Fruit fly (Drosophila melanogaster): Measurements from ENCODE around the gene Kul.
A peak's percentile ranks its signal among the peaks of the same experiment; 100 is the strongest.

Kul gene

dm6 chr3R:29772090-29772794, 46.6 kb downstream of the Kul start (continued):
- TF ChIP-seq z (GFP tag; IDR thresholded peaks at IDR 0.05) = no peak
- peak; percentile 39 for TF ChIP-seq az2 (GFP tag; optimal IDR thresholded peaks at IDR 0.05)
- peak; percentile 27 for TF ChIP-seq CG2712 (tag; optimal IDR thresholded peaks at IDR 0.05)
- no peak for TF ChIP-seq chm (GFP tag; IDR thresholded peaks at IDR 0.05)
- TF ChIP-seq unpg (GFP tag; optimal IDR thresholded peaks at IDR 0.05) = no peak
- TF ChIP-seq ro (GFP tag; IDR thresholded peaks at IDR 0.05) = no peak
- TF ChIP-seq zen (tag; optimal IDR thresholded peaks at IDR 0.05) = no peak
- TF ChIP-seq CG4424 (GFP tag; optimal IDR thresholded peaks at IDR 0.05) = peak; percentile 62
- TF ChIP-seq vvl (GFP tag; IDR thresholded peaks at IDR 0.05) = no peak; the same call in 1 of the 2 replicates
- TF ChIP-seq Xbp1 (GFP tag; optimal IDR thresholded peaks at IDR 0.05) = peak; percentile 9
- peak; percentile 94 for TF ChIP-seq Ets65A (GFP tag)
- TF ChIP-seq CG18619 (GFP tag; optimal IDR thresholded peaks at IDR 0.05) = peak; percentile 33
- TF ChIP-seq usp (GFP tag; optimal IDR thresholded peaks at IDR 0.05) = no peak
- TF ChIP-seq tin (GFP tag; optimal IDR thresholded peaks at IDR 0.05) = peak; percentile 23
- no peak for TF ChIP-seq Oaz (GFP tag; IDR thresholded peaks at IDR 0.05)
- peak; percentile 33 for TF ChIP-seq CG4820 (GFP tag; optimal IDR thresholded peaks at IDR 0.05)
- no peak for TF ChIP-seq gro (GFP tag; optimal IDR thresholded peaks at IDR 0.05)
- no peak for TF ChIP-seq caup (GFP tag; optimal IDR thresholded peaks at IDR 0.05; ENCODE audit: severe bottlenecking)
- no peak for TF ChIP-seq CG33213 (GFP tag; optimal IDR thresholded peaks at IDR 0.05)
- TF ChIP-seq CkIIα-i1 (GFP tag; IDR thresholded peaks at IDR 0.05) = no peak
- TF ChIP-seq ash1 (GFP tag; optimal IDR thresholded peaks at IDR 0.05) = no peak
- peak; percentile 35; the same call in 1 of the 2 replicates for TF ChIP-seq H2.0 (GFP tag; IDR thresholded peaks at IDR 0.05)
- TF ChIP-seq CG12104 (GFP tag; optimal IDR thresholded peaks at IDR 0.05) = peak; percentile 51
- TF ChIP-seq CG14441 (GFP tag; IDR thresholded peaks at IDR 0.05) = peak; percentile 42; the same call in 1 of the 2 replicates
- 0 out of 3 replicates have a peak, but pooled peaks have one; percentile 39 for TF ChIP-seq Mrtf (GFP tag; IDR thresholded peaks at IDR 0.05)
- no peak for TF ChIP-seq ato (GFP tag; IDR thresholded peaks at IDR 0.05; ENCODE audit: partially characterized antibody)
- no peak for TF ChIP-seq CG31224 (GFP tag; IDR thresholded peaks at IDR 0.05)
- TF ChIP-seq CG15073 (GFP tag; optimal IDR thresholded peaks at IDR 0.05) = no peak
- TF ChIP-seq Ptx1 (GFP tag; IDR thresholded peaks at IDR 0.05) = 0 out of 2 replicates have a peak, but pooled peaks have one; percentile 20
- TF ChIP-seq CG1233 (GFP tag; optimal IDR thresholded peaks at IDR 0.05) = peak; percentile 49
- TF ChIP-seq Trl (optimal IDR thresholded peaks at IDR 0.05) = peak in 1 of 2 experiments; percentile 96
- peak; percentile 47 for TF ChIP-seq Trl (GFP tag; optimal IDR thresholded peaks at IDR 0.05)
- no peak for TF ChIP-seq CG13296 (GFP tag; optimal IDR thresholded peaks at IDR 0.05)
- TF ChIP-seq kah (GFP tag; optimal IDR thresholded peaks at IDR 0.05) = no peak
- no peak for TF ChIP-seq C15 (GFP tag; IDR thresholded peaks at IDR 0.05)
- peak; percentile 4 for TF ChIP-seq pzg (GFP tag; optimal IDR thresholded peaks at IDR 0.05)
- no peak for TF ChIP-seq eyg (GFP tag; optimal IDR thresholded peaks at IDR 0.05)
- peak; percentile 27 for TF ChIP-seq CG10267 (tag; optimal IDR thresholded peaks at IDR 0.05)
- no peak for TF ChIP-seq hbn (GFP tag; IDR thresholded peaks at IDR 0.05; ENCODE audit: partially characterized antibody)
- TF ChIP-seq CG18476 (GFP tag; optimal IDR thresholded peaks at IDR 0.05) = no peak
- no peak for TF ChIP-seq maf-S (GFP tag; optimal IDR thresholded peaks at IDR 0.05)
- TF ChIP-seq Opbp (GFP tag; IDR thresholded peaks at IDR 0.05; ENCODE audit: partially characterized antibody) = no peak
- TF ChIP-seq CG17568 (GFP tag; optimal IDR thresholded peaks at IDR 0.05) = no peak
- no peak for TF ChIP-seq bbx (GFP tag; IDR thresholded peaks at IDR 0.05; ENCODE audit: partially characterized antibody)
- peak; percentile 13 for TF ChIP-seq slp2 (GFP tag; optimal IDR thresholded peaks at IDR 0.05)
- peak; percentile 54; the same call in 1 of the 2 replicates for TF ChIP-seq sob (GFP tag; IDR thresholded peaks at IDR 0.05)
- peak; percentile 89 for TF ChIP-seq CG7928 (GFP tag; optimal IDR thresholded peaks at IDR 0.05)
- no peak for TF ChIP-seq CG2129 (GFP tag; IDR thresholded peaks at IDR 0.05; ENCODE audit: partially characterized antibody)
- no peak for TF ChIP-seq gt (GFP tag; IDR thresholded peaks at IDR 0.05)
- peak; percentile 13 for TF ChIP-seq ind (GFP tag; optimal IDR thresholded peaks at IDR 0.05)
- TF ChIP-seq trh (GFP tag; optimal IDR thresholded peaks at IDR 0.05) = no peak

Data from whole organism, embryonic.